Worm (Caenorhabditis elegans): Measurements from ENCODE around the gene clec-151.

ce11 chrIII:4668073-4668472 lies 39.8 kb downstream of the clec-151 start:
- TF ChIP-seq efl-3 (GFP tag; optimal IDR thresholded peaks at IDR 0.05) (no peak), ceh-82 (tag; optimal IDR thresholded peaks at IDR 0.05) (no peak), skn-1 (tag; optimal IDR thresholded peaks at IDR 0.05) (no peak), alr-1 (tag; optimal IDR thresholded peaks at IDR 0.05; ENCODE audit: borderline replicate concordance) (no peak), unc-130 (tag; optimal IDR thresholded peaks at IDR 0.05) (no peak), elt-2 (tag; optimal IDR thresholded peaks at IDR 0.05) (peak; percentile 46), nhr-237 (tag; optimal IDR thresholded peaks at IDR 0.05) (no peak), lin-13 (GFP tag; optimal IDR thresholded peaks at IDR 0.05) (no peak), hlh-17 (GFP tag; optimal IDR thresholded peaks at IDR 0.05; ENCODE audit: borderline replicate concordance) (no peak), snpc-4 (tag; optimal IDR thresholded peaks at IDR 0.05) (no peak)

Data from whole organism, L1 larva.